Worm (Caenorhabditis elegans): Measurements from ENCODE around the gene nlp-45.

DNA sequence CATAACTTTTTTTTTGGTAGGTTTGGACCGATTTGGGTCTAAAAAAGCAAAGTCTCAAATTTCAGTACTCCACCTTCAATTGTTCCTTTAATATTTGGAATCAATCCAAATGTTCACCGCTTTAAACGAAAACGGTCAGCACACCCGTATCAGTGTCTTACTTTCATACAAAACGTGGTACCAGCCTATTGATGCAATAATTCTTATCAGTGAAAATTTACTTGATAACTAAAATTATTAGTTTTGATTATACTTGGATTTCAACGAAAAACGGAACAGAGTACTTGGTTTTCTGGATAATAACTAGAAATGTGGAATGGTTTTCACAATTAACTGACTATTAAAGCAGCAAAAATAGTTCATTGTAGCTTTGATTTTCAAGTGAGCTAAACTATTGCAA is 32.5 kb upstream of the nlp-45 start:
- TF ChIP-seq lsy-2 (tag; optimal IDR thresholded peaks at IDR 0.05), result no peak
- no peak for TF ChIP-seq nhr-28 (tag; optimal IDR thresholded peaks at IDR 0.05)
- TF ChIP-seq nhr-237 (tag; optimal IDR thresholded peaks at IDR 0.05), result no peak
- TF ChIP-seq cnd-1 (tag; optimal IDR thresholded peaks at IDR 0.05), result no peak
- no peak for TF ChIP-seq blmp-1 (tag; optimal IDR thresholded peaks at IDR 0.05)
- no peak for TF ChIP-seq mep-1 (tag; optimal IDR thresholded peaks at IDR 0.05)
- no peak for TF ChIP-seq unc-62 (GFP tag; optimal IDR thresholded peaks at IDR 0.05)
- no peak for TF ChIP-seq unc-39 (tag; optimal IDR thresholded peaks at IDR 0.05)
- TF ChIP-seq ztf-11 (tag; optimal IDR thresholded peaks at IDR 0.05), result no peak
- TF ChIP-seq bed-3 (GFP tag; optimal IDR thresholded peaks at IDR 0.05), result no peak
- no peak for TF ChIP-seq nhr-76 (tag; optimal IDR thresholded peaks at IDR 0.05)
- no peak for TF ChIP-seq M03D4.4 (tag; optimal IDR thresholded peaks at IDR 0.05)

Measured in whole organism, mixed stage, embryonic.